Fruit fly (Drosophila melanogaster) S2 (cell line): ENCODE data around the gene CG9853.

Experiments used
- CG8478 ChIP-seq: fragments of >200 bp; optimal IDR thresholded peaks from 2 replicates; lab custom pipeline; 2018
- CTCF ChIP-seq, 2 experiments: fragments of >200 bp; optimal IDR thresholded peaks; 2 replicates each; lab custom pipeline; 2018

CG9853 gene

DNA sequence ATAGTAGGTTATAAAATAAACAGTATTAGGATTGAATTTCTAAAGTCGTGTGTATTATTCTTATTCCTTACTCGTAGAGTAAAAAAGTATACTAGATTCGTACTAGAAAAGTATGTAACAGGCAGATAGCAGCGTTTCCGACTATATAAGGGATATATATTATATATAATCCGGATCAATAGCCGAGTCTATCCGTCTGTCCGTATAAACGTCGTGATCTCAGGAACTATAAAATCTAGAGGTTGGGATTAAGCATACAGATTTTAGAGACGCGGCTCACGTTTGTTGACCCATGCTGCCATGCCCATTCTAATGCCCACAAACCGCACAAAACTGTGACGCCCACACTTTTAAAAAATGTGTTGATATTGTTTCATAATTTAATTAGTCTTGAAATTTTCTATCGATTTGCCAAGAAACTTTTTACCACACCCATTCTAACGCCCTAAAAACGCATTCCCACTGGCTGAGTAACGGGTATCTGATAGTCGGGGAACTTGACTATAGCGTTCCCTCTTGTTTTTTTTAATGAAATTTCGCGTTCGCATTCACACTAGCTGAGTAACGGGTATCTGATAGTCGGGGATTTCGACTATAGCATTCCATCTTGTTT, at the start of gene CG9853:
CG9853 (minus strand) TSS at position 51 of the 613 bp plus-strand sequence.
- TF ChIP-seq CTCF (optimal IDR thresholded peaks at IDR 0.05; lab: Kevin White, UChicago): no peak
- no peak for TF ChIP-seq CG8478

DNA sequence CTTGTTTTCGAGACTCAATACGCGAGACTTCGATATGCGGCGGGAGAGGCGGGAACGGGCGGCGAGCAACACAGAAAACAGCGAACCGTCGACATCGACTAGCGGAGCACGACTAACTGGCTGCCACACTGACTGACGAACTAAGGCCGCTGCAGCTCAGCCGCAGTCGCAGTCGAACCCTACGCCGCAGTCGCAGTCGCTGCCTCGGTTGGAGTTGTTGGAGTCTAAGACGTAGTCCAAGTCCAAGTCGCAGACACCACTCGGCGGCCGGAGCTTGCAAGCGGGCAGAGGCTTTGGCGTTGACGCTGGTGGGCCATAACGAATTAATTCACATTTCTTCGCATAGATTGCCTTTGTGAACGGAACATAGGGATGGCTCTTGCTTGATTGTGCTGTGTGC, 48.9 kb upstream of the CG9853 start:
- no peak for TF ChIP-seq CTCF (optimal IDR thresholded peaks at IDR 0.05; lab: Kevin White, UChicago)

DNA sequence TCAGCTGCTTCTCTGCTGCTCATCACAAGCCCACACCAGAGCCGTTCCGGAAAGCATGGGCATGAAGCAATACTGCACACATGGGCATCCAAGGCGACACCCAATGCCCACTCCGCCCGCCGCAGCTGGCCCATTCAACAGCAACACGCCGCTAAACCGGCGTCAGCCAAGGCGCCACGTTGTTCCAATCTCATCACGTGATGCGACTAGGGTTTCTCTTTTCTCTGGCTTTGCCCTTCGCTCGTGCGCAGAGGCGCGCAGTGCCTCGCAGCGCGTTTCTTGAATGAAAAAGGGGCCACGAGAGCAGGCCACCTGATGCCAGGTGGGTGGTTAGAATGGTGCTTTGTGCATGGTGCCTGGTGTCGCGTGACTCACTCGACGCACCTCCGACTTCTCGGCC, 47.4 kb upstream of the CG9853 start:
- TF ChIP-seq CG8478 (no peak), CTCF (optimal IDR thresholded peaks at IDR 0.05; lab: Kevin White, UChicago) (no peak)

DNA sequence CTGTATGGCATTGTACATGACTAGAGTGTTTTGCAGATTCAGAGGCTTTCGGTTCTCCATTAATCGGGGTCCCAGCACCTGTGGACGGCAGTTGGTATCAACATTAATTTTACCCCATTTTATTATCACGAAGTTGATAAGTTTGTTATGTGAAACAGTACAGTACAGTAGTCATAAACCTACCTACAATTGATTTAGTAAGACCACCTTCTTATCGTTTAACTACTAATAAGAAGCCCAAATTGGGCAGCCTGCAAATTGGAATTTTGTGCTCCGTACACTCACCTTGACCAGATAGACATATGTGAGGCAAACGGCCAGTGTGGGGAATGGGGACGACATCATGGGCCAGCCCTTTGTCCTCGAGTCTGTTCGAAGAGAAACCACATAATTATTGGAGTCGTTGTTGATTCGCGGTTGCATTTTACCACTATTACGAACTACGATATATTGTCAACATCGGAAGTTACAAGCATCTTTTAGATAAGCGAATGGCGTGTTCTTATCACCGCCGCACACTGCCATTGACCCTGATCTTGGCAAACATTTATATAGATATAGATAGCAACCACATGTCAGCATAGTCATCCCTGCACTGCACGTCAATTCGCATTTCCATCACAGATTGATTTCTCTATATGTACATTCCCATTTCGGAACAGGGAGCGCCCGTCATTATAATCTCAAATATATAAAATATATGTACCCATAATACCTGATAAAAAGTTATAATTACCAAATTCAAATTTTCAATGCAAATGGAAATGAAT, 44.8 kb upstream of the CG9853 start:
- TF ChIP-seq CTCF (optimal IDR thresholded peaks at IDR 0.05; lab: Kevin White, UChicago) (no peak), CG8478 (no peak)

DNA sequence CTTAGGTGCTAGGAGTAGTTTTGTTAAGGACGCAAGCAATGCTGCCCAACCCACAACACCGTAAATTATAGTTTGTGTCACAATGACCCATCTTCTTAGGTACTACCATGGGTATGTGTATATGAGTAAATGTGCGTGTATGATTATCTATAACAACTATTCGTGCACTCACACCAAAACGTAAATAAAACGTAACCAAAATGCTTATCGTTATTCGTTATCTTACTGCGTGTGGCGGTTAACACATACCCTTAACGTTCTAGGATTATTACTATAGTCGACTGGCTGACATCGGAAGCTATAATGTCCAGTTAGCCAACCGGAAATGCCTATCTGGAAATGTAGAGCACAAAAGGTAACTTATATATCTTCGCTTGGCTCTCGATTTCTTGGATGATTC, 43.3 kb upstream of the CG9853 start:
- TF ChIP-seq CG8478 (no peak), CTCF (optimal IDR thresholded peaks at IDR 0.05; lab: Kevin White, UChicago) (no peak)

DNA sequence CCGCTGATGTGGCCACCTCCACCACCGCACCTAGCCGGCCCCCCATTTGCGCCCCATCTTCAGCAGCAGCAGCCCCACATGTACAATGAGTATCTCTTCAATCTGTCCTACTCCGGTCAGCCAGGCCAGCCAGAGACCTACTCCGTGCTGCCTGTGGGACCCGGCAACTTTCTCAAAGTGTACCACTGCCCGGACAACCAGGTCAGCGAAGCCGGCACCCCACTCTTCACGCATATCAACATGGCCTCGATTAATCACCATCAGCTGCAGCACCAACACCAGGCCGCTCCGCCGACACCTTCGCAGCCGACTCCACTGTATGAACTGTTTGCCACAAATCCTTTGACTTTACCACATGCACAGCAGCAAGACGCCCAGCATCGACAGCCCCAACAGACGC, 36.0 kb upstream of the CG9853 start:
- TF ChIP-seq CG8478 (no peak), CTCF (optimal IDR thresholded peaks at IDR 0.05; lab: Kevin White, UChicago) (no peak)

DNA sequence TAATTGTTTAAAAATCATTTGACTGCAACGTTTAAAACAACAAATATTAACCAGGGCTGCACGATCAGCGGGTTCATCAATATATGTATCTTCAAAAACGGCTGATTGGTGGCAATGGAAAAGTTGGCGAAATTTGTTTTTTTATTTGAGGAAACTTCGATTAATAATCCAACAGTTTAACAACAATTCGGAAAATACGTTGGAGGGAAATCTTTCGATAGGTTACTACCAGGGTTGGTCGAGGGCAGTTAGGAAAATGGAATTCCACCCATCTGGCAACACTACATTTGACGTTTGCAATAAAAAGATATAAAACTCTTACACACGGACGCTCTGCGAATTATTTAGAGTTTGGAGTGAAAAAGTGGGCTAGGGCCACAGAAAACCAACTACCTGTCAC, 35.3 kb upstream of the CG9853 start, which contains the start of the genes Lipt2 and CG14650:
Lipt2 (minus strand) TSS at position 217 of the 400 bp plus-strand sequence.
CG14650 (plus strand) TSS at position 275 of the 400 bp plus-strand sequence.
- TF ChIP-seq CG8478 (no peak), CTCF (optimal IDR thresholded peaks at IDR 0.05; lab: Kevin White, UChicago) (peak; percentile 8 to 9)

DNA sequence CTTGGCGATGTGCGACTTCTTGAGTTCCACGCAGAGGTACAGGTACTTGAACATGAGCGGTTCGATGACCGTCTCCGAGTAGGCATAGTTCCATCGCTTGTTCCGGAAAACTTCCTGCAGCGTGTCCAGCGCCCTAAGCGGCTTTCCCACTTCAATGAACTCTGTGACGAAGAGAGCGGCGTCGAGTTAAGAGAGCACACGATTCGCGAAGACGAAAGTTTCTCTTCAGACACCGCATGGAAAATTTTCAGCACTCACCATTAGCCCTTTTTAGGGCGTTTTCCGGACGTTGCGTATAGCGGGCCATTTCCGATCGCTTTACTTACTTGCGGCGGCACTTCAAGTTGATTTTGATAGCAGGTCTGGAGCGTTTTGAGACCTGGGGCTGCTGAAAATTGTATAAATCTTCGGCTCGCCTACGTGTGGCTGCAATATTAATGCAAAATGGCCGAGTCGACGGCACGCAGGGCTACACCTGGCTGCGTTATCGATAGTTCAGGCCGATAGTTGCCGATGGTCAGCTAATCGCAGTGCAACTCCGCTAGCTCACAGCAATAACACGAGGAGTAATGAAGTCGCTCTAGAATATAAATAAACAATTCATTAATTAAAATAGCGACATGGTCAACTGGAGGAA, 31.7 kb upstream of the CG9853 start, which contains the start of the genes eIF3a and CG1074:
eIF3a (minus strand) TSS at position 455 of the 637 bp plus-strand sequence.
CG1074 (plus strand) TSS at position 525 of the 637 bp plus-strand sequence.
- TF ChIP-seq CTCF (optimal IDR thresholded peaks at IDR 0.05; lab: Kevin White, UChicago) (peak in 1 of 2 experiments; percentile 45), CG8478 (no peak)

DNA sequence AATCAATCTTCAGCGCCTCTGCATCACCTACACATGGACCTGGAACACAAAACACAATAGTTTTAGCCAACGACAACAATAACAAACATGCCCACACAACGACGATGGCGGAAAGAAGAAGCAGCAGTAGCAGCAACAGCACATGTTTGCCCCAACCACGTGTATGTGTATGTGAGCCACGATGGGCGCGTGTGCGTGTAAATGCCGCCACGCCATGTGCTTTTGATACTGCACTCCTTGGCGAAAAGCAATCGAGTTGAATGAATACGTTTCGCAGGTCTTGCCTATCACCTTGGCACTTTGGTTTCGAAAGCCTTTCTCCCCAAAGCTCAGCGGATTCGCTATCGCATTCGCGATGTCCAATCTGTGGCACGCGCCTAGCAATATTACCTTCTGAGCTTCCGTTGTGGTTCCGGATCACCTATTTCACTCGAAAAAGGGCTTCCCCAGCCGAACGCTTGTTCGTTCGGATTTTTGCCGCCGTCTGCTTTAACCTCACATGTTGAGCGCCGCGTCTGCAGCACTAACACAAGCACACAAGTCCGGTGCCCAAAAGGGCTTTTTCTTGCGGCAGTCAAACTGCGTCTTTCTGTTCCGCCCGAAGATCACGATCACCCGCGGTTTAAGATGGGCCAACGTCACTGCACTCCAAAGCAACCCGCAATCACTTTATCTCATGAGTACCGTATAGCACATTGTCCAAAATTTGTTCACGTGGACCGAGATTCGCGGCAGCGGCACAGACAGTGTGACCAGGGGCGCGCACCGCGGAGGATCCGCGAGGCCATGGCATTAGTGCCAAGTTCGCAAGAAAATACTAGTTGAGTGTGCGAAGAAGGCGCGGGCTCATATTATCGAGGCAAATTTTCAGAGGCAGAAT, 27.0 kb upstream of the CG9853 start, which contains the start of gene srl:
srl (minus strand) TSS at position 751 of the 880 bp plus-strand sequence.
- TF ChIP-seq CG8478 (no peak), CTCF (optimal IDR thresholded peaks at IDR 0.05; lab: Kevin White, UChicago) (peak in 1 of 2 experiments; percentile 17)

DNA sequence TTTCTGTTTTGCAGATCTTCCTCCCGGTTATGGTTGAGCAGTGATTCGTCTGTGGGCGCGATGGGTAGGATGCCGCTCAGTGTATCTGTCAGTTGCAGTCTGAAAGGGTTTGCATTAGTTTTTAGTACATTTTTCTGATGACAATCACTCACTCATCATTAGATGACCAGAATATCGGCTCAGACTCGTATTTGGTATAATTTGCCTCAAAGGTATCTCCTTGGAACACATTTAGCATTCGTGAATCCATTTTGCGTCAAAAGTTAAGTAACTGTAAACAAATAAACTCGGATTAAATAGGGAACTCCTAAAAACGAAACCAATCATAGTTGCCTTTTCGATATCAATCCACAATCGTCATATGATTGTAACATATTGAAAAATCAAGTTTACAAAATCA, 24.9 kb upstream of the CG9853 start, which contains the start of gene CG31525:
CG31525 (plus strand) TSS at position 301 of the 400 bp plus-strand sequence.
- TF ChIP-seq CG8478 (no peak), CTCF (optimal IDR thresholded peaks at IDR 0.05; lab: Kevin White, UChicago) (no peak)

DNA sequence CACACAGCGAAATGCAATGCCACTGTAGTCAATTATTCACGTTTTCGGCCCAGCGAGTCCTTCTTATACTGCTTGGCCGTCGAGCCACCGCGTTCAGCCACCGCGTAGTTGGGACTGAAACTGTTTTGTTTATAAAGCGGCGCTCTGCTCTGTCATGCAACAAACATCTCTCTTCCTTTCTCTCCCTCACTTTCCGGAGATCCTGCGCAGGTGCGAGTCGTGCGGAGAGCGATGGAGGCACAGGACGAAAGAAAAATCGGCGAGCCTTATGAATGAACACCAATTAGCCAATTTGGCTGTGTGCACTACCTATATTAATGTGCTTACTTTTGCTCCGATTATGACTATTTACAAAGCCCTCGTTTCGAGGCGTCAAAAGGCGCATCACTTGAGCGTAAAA, 17.7 kb upstream of the CG9853 start, which contains the start of gene CG32944:
CG32944 (minus strand) TSS at position 97 of the 400 bp plus-strand sequence.
- TF ChIP-seq CTCF (optimal IDR thresholded peaks at IDR 0.05; lab: Kevin White, UChicago): no peak
- TF ChIP-seq CG8478: no peak

DNA sequence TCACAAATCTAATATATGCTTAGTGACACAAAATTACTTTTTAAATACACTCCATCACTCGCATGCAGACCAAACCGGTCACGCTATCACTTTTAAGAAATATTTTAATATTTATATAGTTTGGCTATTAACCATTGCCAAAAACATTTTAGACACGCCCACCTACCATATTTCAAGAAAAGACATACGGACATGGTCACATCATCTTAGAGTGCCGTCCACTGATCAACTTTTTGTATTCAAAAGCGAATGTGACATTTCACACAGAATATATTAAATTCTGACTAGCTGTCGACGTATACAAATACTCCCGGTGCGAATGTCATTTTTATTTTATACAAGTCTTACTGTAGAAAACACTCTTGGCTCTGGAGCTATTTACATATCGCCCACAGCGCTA, 14.3 kb upstream of the CG9853 start, which contains the start of gene CG31528:
CG31528 (plus strand) TSS at position 301 of the 400 bp plus-strand sequence.
- TF ChIP-seq CG8478 (no peak), CTCF (optimal IDR thresholded peaks at IDR 0.05; lab: Kevin White, UChicago) (no peak)

DNA sequence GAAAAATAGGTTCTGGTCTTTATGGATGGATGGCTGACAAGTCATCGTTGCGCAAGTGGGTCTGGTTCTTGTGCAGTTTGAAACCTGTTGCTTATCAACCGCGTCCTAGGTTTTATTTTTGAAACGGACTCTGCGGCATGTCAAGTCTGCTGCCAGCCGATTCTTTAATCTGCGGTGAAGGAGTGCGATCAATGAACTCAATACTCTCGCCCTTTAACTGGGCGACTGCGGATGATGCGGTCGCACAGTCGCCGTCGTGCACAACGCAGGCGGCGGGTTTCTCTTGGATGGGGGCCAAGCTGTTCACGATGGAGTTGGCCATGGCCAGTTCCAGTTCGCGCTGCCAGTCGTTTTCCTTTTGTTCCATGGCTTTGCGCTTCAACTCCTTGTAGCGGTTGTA, 5.5 kb upstream of the CG9853 start:
- TF ChIP-seq CG8478 (no peak), CTCF (optimal IDR thresholded peaks at IDR 0.05; lab: Kevin White, UChicago) (no peak)

DNA sequence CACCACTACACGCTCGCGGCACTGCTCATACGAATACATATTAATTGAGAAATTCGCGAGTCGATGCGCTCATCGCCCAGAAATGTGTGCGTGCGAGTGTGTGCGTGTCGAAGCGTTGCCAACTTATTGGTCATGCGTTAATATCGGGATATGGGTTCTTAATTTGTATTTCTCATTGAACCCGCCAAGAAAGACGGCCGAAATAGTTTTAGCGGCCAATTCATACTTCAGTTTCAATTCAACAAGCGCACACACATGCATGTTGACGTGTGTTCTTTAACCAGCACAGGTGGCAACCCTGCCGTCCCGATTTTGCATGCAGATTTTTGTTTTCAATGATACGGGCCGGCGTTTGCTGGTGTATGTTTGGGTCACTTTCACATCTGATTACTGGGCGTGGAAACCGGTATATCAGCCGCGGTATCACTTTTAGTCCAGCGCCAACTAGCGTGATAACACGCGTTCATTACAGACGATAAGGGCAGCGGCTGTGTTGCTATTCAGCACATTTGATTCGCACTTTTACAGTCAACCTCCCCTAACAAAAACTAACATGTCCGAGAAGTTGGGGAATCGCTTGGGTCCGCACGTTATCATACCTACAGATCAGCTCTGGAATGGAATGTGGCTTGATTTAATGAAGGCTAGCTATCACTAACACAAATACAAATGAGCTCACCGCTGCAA, 2.0 kb upstream of the CG9853 start:
- TF ChIP-seq CG8478 (no peak), CTCF (optimal IDR thresholded peaks at IDR 0.05; lab: Kevin White, UChicago) (no peak)
